Worm (Caenorhabditis elegans): Measurements from ENCODE around the gene C49C3.10.
A peak's percentile ranks its signal among the peaks of the same experiment; 100 is the strongest.

Gene C49C3.10

ce11 chrIV:17333542-17334281 is 5.1 kb downstream of the C49C3.10 start, which contains the start of gene C49C3.15:
TSS of gene C49C3.15 (plus strand) at chrIV:17334231.
- no peak for TF ChIP-seq pha-4 (tag; optimal IDR thresholded peaks at IDR 0.05)
- peak; percentile 13 for TF ChIP-seq ztf-18 (tag; optimal IDR thresholded peaks at IDR 0.05)
- TF ChIP-seq akir-1 (GFP tag; optimal IDR thresholded peaks at IDR 0.05) = no peak
- no peak for TF ChIP-seq Y79H2A.3 (GFP tag; conservative IDR thresholded peaks at IDR 0.05)
- TF ChIP-seq attf-5 (GFP tag; optimal IDR thresholded peaks at IDR 0.05) = peak; percentile 71
- peak; percentile 15 for TF ChIP-seq nhr-80 (tag; optimal IDR thresholded peaks at IDR 0.05)
- TF ChIP-seq B0035.1 (tag; optimal IDR thresholded peaks at IDR 0.05) = no peak
- no peak for TF ChIP-seq unc-130 (GFP tag; optimal IDR thresholded peaks at IDR 0.05)
- TF ChIP-seq lir-1 (GFP tag; conservative IDR thresholded peaks at IDR 0.05) = no peak
- TF ChIP-seq snpc-3.4 (tag; optimal IDR thresholded peaks at IDR 0.05) = no peak
- TF ChIP-seq F23B12.7 (tag; optimal IDR thresholded peaks at IDR 0.05; ENCODE audit: insufficient read depth) = peak; percentile 20
- no peak for TF ChIP-seq Y56A3A.18 (GFP tag; IDR thresholded peaks at IDR 0.05)
- TF ChIP-seq ama-1 (optimal IDR thresholded peaks at IDR 0.05) = no peak
- TF ChIP-seq ama-1 (GFP tag; optimal IDR thresholded peaks at IDR 0.05) = peak in 1 of 2 experiments; percentile 21
- no peak for TF ChIP-seq hlh-26 (GFP tag; conservative IDR thresholded peaks at IDR 0.05)
- no peak for TF ChIP-seq nfya-1 (tag; optimal IDR thresholded peaks at IDR 0.05; ENCODE audit: borderline replicate concordance, insufficient read depth)
- TF ChIP-seq snpc-4 (GFP tag; optimal IDR thresholded peaks at IDR 0.05) = no peak
- peak in 1 of 4 experiments; percentile 52 for TF ChIP-seq snpc-4 (tag; optimal IDR thresholded peaks at IDR 0.05)
- no peak for TF ChIP-seq ztf-25 (GFP tag; IDR thresholded peaks at IDR 0.05)
- no peak for TF ChIP-seq ZK185.1 (tag; optimal IDR thresholded peaks at IDR 0.05; ENCODE audit: poor library complexity, severe bottlenecking)
- TF ChIP-seq mcd-1 (GFP tag; IDR thresholded peaks at IDR 0.05) = 0 out of 2 replicates have a peak, but pooled peaks have one; percentile 11
- TF ChIP-seq hmg-1.2 (GFP tag; IDR thresholded peaks at IDR 0.05) = peak; percentile 51; the same call in 1 of the 2 replicates

ce11 chrIV:17332261-17332660 is 6.5 kb downstream of the C49C3.10 start, which contains the start of gene C49C3.7:
TSS of gene C49C3.7 (plus strand) at chrIV:17332561.
- no peak for TF ChIP-seq snpc-4 (GFP tag; optimal IDR thresholded peaks at IDR 0.05)
- TF ChIP-seq snpc-4 (tag; optimal IDR thresholded peaks at IDR 0.05) = peak in 1 of 4 experiments; percentile 50
- TF ChIP-seq nhr-90 (tag; optimal IDR thresholded peaks at IDR 0.05) = no peak
- no peak for TF ChIP-seq nhr-27 (tag; optimal IDR thresholded peaks at IDR 0.05)
- TF ChIP-seq F10E7.11 (tag; optimal IDR thresholded peaks at IDR 0.05) = no peak
- no peak for TF ChIP-seq pbrm-1 (GFP tag; IDR thresholded peaks at IDR 0.05)

- TF ChIP-seq Y67H2A.10 (GFP tag; conservative IDR thresholded peaks at IDR 0.05) (no peak), mcd-1 (GFP tag; IDR thresholded peaks at IDR 0.05) (peak; percentile 70), nhr-179 (tag; optimal IDR thresholded peaks at IDR 0.05) (no peak), bed-2 (GFP tag; IDR thresholded peaks at IDR 0.05) (no peak), attf-5 (GFP tag; optimal IDR thresholded peaks at IDR 0.05) (no peak), lin-54 (GFP tag; optimal IDR thresholded peaks at IDR 0.05) (no peak), xnd-1 (tag; optimal IDR thresholded peaks at IDR 0.05) (no peak), rec-8 (tag; optimal IDR thresholded peaks at IDR 0.05) (no peak), snpc-4 (GFP tag; optimal IDR thresholded peaks at IDR 0.05) (peak; percentile 51), snpc-4 (tag; optimal IDR thresholded peaks at IDR 0.05) (peak in 2 of 4 experiments; percentile 27 to 67), hmg-1.2 (GFP tag; IDR thresholded peaks at IDR 0.05) (peak; percentile 95), F37B4.10 (GFP tag; IDR thresholded peaks at IDR 0.05) (no peak), fkh-3 (tag; optimal IDR thresholded peaks at IDR 0.05) (no peak), ztf-3 (GFP tag; optimal IDR thresholded peaks at IDR 0.05) (no peak), nfya-1 (tag; optimal IDR thresholded peaks at IDR 0.05; ENCODE audit: borderline replicate concordance, insufficient read depth) (no peak), nhr-80 (tag; optimal IDR thresholded peaks at IDR 0.05) (no peak), F55B11.4 (tag; optimal IDR thresholded peaks at IDR 0.05; ENCODE audit: borderline replicate concordance, insufficient read depth) (no peak), sea-2 (GFP tag; IDR thresholded peaks at IDR 0.05) (no peak), ceh-40 (GFP tag; IDR thresholded peaks at IDR 0.05) (no peak), snpc-3.4 (tag; optimal IDR thresholded peaks at IDR 0.05) (no peak), attf-6 (GFP tag; IDR thresholded peaks at IDR 0.05) (no peak), F52B5.7 (tag; optimal IDR thresholded peaks at IDR 0.05) (no peak), F49E8.2 (tag; optimal IDR thresholded peaks at IDR 0.05; ENCODE audit: insufficient read depth) (no peak), rcor-1 (GFP tag; IDR thresholded peaks at IDR 0.05) (no peak)
These were observed 7.6 kb downstream of the C49C3.10 start, which contains the start of gene C49C3.6 for ce11 chrIV:17331100-17331577. TSS of gene C49C3.6 (plus strand) at chrIV:17331527.
